Worm (Caenorhabditis elegans) whole organism, L2 larva: ENCODE measurements around the gene rbd-1.

Source experiments
- C34F6.9 ChIP-seq: fragments of 150-350 bp; optimal IDR thresholded peaks from 2 replicates; lab custom pipeline; 2014; ENCODE audit warnings: missing biosample characterization, missing genetic modification characterization
- F13H6.1 ChIP-seq: sonication (generic microtip); optimal IDR thresholded peaks from 2 replicates; lab custom pipeline; 2016; ENCODE audit warnings: missing genetic modification characterization, missing compliant biosample characterization
- R02D3.7 ChIP-seq: fragments of 150-350 bp; optimal IDR thresholded peaks from 2 replicates; lab custom pipeline; 2014; ENCODE audit warnings: missing biosample characterization, missing genetic modification characterization
- Y55F3AM.14 ChIP-seq: fragments of 200-800 bp; sonication (Bioruptor generic); optimal IDR thresholded peaks from 2 replicates; lab custom pipeline; 2018; ENCODE audit warnings: mild to moderate bottlenecking, missing genetic modification characterization, missing compliant biosample characterization
- ZK546.5 ChIP-seq: sonication (generic microtip); optimal IDR thresholded peaks from 2 replicates; lab custom pipeline; 2017; ENCODE audit warnings: missing biosample characterization, missing genetic modification characterization
- ama-1 ChIP-seq: fragments of 150-350 bp; optimal IDR thresholded peaks from 2 replicates; lab custom pipeline; 2018; ENCODE audit warnings: inconsistent platforms
- ceh-16 ChIP-seq: fragments of 150-350 bp; optimal IDR thresholded peaks from 2 replicates; lab custom pipeline; 2014; ENCODE audit warnings: missing biosample characterization, missing genetic modification characterization
- crh-2 ChIP-seq: sonication (generic microtip); optimal IDR thresholded peaks from 2 replicates; lab custom pipeline; 2017; ENCODE audit warnings: missing biosample characterization, missing genetic modification characterization
- egl-27 ChIP-seq: sonication (generic microtip); optimal IDR thresholded peaks from 3 replicates; lab custom pipeline; 2017; ENCODE audit warnings: missing biosample characterization, missing genetic modification reagents, missing genetic modification characterization
- fos-1 ChIP-seq: fragments of 150-350 bp; optimal IDR thresholded peaks from 2 replicates; lab custom pipeline; 2014; ENCODE audit warnings: missing biosample characterization, missing genetic modification characterization
- gmeb-1 ChIP-seq: fragments of 150-350 bp; optimal IDR thresholded peaks from 2 replicates; lab custom pipeline; 2014; ENCODE audit warnings: missing biosample characterization, missing genetic modification characterization
- lin-11 ChIP-seq: fragments of 150-350 bp; sonication (generic microtip); optimal IDR thresholded peaks from 2 replicates; lab custom pipeline; 2014; ENCODE audit warnings: missing biosample characterization, missing genetic modification characterization, inconsistent platforms, mixed read lengths
- lin-13 ChIP-seq: fragments of 150-350 bp; optimal IDR thresholded peaks from 2 replicates; lab custom pipeline; 2014; ENCODE audit warnings: missing biosample characterization, missing genetic modification reagents, missing genetic modification characterization
- lin-39 ChIP-seq: fragments of 150-350 bp; optimal IDR thresholded peaks from 2 replicates; lab custom pipeline; 2014; ENCODE audit warnings: missing biosample characterization, missing genetic modification reagents, missing genetic modification characterization
- lsy-2 ChIP-seq, 2 experiments: fragments of 150-350 bp in 1 of 2; sonication (generic microtip) in 1 of 2; optimal IDR thresholded peaks; 2 replicates each; lab custom pipeline; 2014 to 2017; ENCODE audit warnings: missing biosample characterization in 2 of 2, missing genetic modification characterization in 2 of 2
- mbf-1 ChIP-seq: sonication (generic microtip); optimal IDR thresholded peaks from 2 replicates; lab custom pipeline; 2017; ENCODE audit warnings: missing biosample characterization, missing genetic modification characterization
- mdl-1 ChIP-seq, 2 experiments: fragments of 150-350 bp in 1 of 2; sonication (generic microtip) in 1 of 2; optimal IDR thresholded peaks; 2 replicates each; lab custom pipeline; 2017; ENCODE audit warnings: missing biosample characterization in 2 of 2, missing genetic modification characterization in 2 of 2
- nhr-10 ChIP-seq: sonication (generic microtip); optimal IDR thresholded peaks from 2 replicates; lab custom pipeline; 2017; ENCODE audit warnings: missing biosample characterization, missing genetic modification characterization
- nhr-11 ChIP-seq: fragments of 150-350 bp; optimal IDR thresholded peaks from 2 replicates; lab custom pipeline; 2014; ENCODE audit warnings: missing biosample characterization, missing genetic modification characterization
- nhr-129 ChIP-seq: fragments of 150-350 bp; optimal IDR thresholded peaks from 2 replicates; lab custom pipeline; 2014; ENCODE audit warnings: missing biosample characterization, missing genetic modification characterization
- nhr-23 ChIP-seq: fragments of 150-350 bp; optimal IDR thresholded peaks from 2 replicates; lab custom pipeline; 2014; ENCODE audit warnings: missing biosample characterization, missing genetic modification reagents, missing genetic modification characterization
- nhr-25 ChIP-seq: fragments of 150-350 bp; sonication (generic microtip); optimal IDR thresholded peaks from 3 replicates; lab custom pipeline; 2014; ENCODE audit warnings: missing biosample characterization, missing genetic modification characterization
- nhr-6 ChIP-seq: fragments of 150-350 bp; optimal IDR thresholded peaks from 2 replicates; lab custom pipeline; 2014; ENCODE audit warnings: missing biosample characterization, missing genetic modification characterization
- nhr-77 ChIP-seq: fragments of 150-350 bp; optimal IDR thresholded peaks from 2 replicates; lab custom pipeline; 2014; ENCODE audit warnings: missing biosample characterization, missing genetic modification characterization
- skn-1 ChIP-seq: sonication (generic microtip); optimal IDR thresholded peaks from 2 replicates; lab custom pipeline; 2017; ENCODE audit warnings: missing biosample characterization, missing genetic modification characterization
- sma-9 ChIP-seq, 2 experiments: fragments of 150-350 bp in 1 of 2; sonication (generic microtip) in 1 of 2; optimal IDR thresholded peaks; 2 replicates each; lab custom pipeline; 2014 to 2016; ENCODE audit warnings: missing genetic modification characterization in 2 of 2, mild to moderate bottlenecking in 1 of 2, missing biosample characterization in 1 of 2, missing compliant biosample characterization in 1 of 2, missing genetic modification reagents in 1 of 2, moderate library complexity in 1 of 2
- unc-39 ChIP-seq: fragments of 150-350 bp; optimal IDR thresholded peaks from 2 replicates; lab custom pipeline; 2014; ENCODE audit warnings: missing biosample characterization, missing genetic modification characterization
- unc-55 ChIP-seq: fragments of 150-350 bp; sonication (generic microtip); optimal IDR thresholded peaks from 3 replicates; lab custom pipeline; 2014; ENCODE audit warnings: missing biosample characterization, missing genetic modification reagents, missing genetic modification characterization
- unc-62 ChIP-seq: fragments of 150-350 bp; optimal IDR thresholded peaks from 2 replicates; lab custom pipeline; 2014; ENCODE audit warnings: missing biosample characterization, missing genetic modification reagents, missing genetic modification characterization
- zag-1 ChIP-seq: fragments of 150-350 bp; optimal IDR thresholded peaks from 2 replicates; lab custom pipeline; 2014; ENCODE audit warnings: missing biosample characterization, missing genetic modification characterization
- ztf-4 ChIP-seq: fragments of 150-350 bp; optimal IDR thresholded peaks from 2 replicates; lab custom pipeline; 2014; ENCODE audit warnings: missing biosample characterization, missing genetic modification characterization

Gene rbd-1

ce11 chrIV:12762782-12763181 is 38.0 kb downstream of the rbd-1 start:
- no peak for TF ChIP-seq crh-2 (tag; lab: Kevin White, UChicago)
- no peak for TF ChIP-seq nhr-129 (tag; lab: Kevin White, UChicago)
- no peak for TF ChIP-seq zag-1 (tag; lab: Kevin White, UChicago)
- no peak for TF ChIP-seq egl-27 (tag; lab: Kevin White, UChicago)
- no peak for TF ChIP-seq C34F6.9 (tag; lab: Kevin White, UChicago)
- no peak for TF ChIP-seq ama-1 (lab: Kevin White, UChicago)
- no peak for TF ChIP-seq nhr-10 (tag; lab: Kevin White, UChicago)
- TF ChIP-seq Y55F3AM.14 (GFP tag; lab: Kevin White, UChicago), result no peak
- TF ChIP-seq unc-62 (GFP tag; lab: Kevin White, UChicago), result no peak
- TF ChIP-seq ZK546.5 (tag; lab: Kevin White, UChicago), result no peak
- TF ChIP-seq mdl-1 (tag; optimal IDR thresholded peaks at IDR 0.05; lab: Kevin White, UChicago), result no peak
- no peak for TF ChIP-seq ceh-16 (tag; lab: Kevin White, UChicago)
- no peak for TF ChIP-seq skn-1 (tag; lab: Kevin White, UChicago)

- TF ChIP-seq fos-1, result peak; percentile 34
- TF ChIP-seq nhr-25 (tag; lab: Kevin White, UChicago), result no peak
- TF ChIP-seq egl-27 (tag; lab: Kevin White, UChicago), result no peak
- TF ChIP-seq crh-2 (tag; lab: Kevin White, UChicago), result no peak
These were observed 40.3 kb downstream of the rbd-1 start, which contains the start of gene ZK897.10 for ce11 chrIV:12765067-12765466. ZK897.10 (plus strand) TSS chrIV:12765351.

ce11 chrIV:12771414-12771813 is 46.6 kb downstream of the rbd-1 start:
- TF ChIP-seq lin-13 (GFP tag; lab: Kevin White, UChicago) (peak; percentile 54), sma-9 (GFP tag; optimal IDR thresholded peaks at IDR 0.05; lab: Kevin White, UChicago) (peak; percentile 62), sma-9 (tag; optimal IDR thresholded peaks at IDR 0.05; lab: Kevin White, UChicago) (no peak), crh-2 (tag; lab: Kevin White, UChicago) (peak; percentile 16), C34F6.9 (tag; lab: Kevin White, UChicago) (peak; percentile 70), nhr-10 (tag; lab: Kevin White, UChicago) (no peak), nhr-77 (tag; lab: Kevin White, UChicago) (no peak), gmeb-1 (tag; lab: Kevin White, UChicago) (no peak), zag-1 (tag; lab: Kevin White, UChicago) (peak; percentile 79), nhr-23 (no peak), nhr-11 (tag; lab: Kevin White, UChicago) (no peak), fos-1 (peak; percentile 20), nhr-129 (tag; lab: Kevin White, UChicago) (peak; percentile 61), lin-11 (tag; lab: Kevin White, UChicago) (peak; percentile 64), unc-55 (GFP tag; lab: Kevin White, UChicago) (peak; percentile 82), mbf-1 (tag; lab: Kevin White, UChicago) (no peak), R02D3.7 (tag; lab: Kevin White, UChicago) (no peak), lsy-2 (tag; optimal IDR thresholded peaks at IDR 0.05; lab: Kevin White, UChicago) (peak in 1 of 2 experiments; percentile 58), F13H6.1 (tag; lab: Kevin White, UChicago) (peak; percentile 81), lin-39 (no peak), mdl-1 (tag; optimal IDR thresholded peaks at IDR 0.05; lab: Kevin White, UChicago) (peak; percentile 50 to 80), unc-39 (tag; lab: Kevin White, UChicago) (peak; percentile 32), Y55F3AM.14 (GFP tag; lab: Kevin White, UChicago) (peak; percentile 58), ztf-4 (tag; lab: Kevin White, UChicago) (peak; percentile 5), egl-27 (tag; lab: Kevin White, UChicago) (peak; percentile 28), nhr-6 (tag; lab: Kevin White, UChicago) (no peak)

- TF ChIP-seq C34F6.9 (tag; lab: Kevin White, UChicago), result peak; percentile 1
- peak; percentile 20 for TF ChIP-seq unc-55 (GFP tag; lab: Kevin White, UChicago)
- no peak for TF ChIP-seq mbf-1 (tag; lab: Kevin White, UChicago)
These were observed 48.7 kb downstream of the rbd-1 start, which contains the start of gene unc-31 for ce11 chrIV:12773519-12773918. unc-31 (plus strand) TSS chrIV:12773867.
